In genomic region chrIII:7322018-7322417, ce11 we compare ENCODE assay signal across 1 worm cellular context.
A peak's percentile ranks its signal among the peaks of the same experiment; 100 is the strongest.
TF ChIP-seq lines count a peak whose summit lies in the region.

No protein-coding gene starts in this region.

TF ChIP-seq in whole organism, L1 larva, 84 proteins besides CTCF, POLR2A, EP300 and RAD21 (continued from another document):
- TF ChIP-seq unc-98 (GFP tag; IDR thresholded peaks at IDR 0.05; lab: Robert Waterston, UW) (no peak), lin-35 (GFP tag; optimal IDR thresholded peaks at IDR 0.05; lab: Kevin White, UChicago) (peak in 1 of 2 experiments; percentile 12), swsn-7 (tag; optimal IDR thresholded peaks at IDR 0.05; lab: Kevin White, UChicago) (no peak), Y116A8C.19 (tag; optimal IDR thresholded peaks at IDR 0.05; lab: Kevin White, UChicago; ENCODE audit: borderline replicate concordance) (no peak), nhr-85 (tag; lab: Kevin White, UChicago) (no peak), nhr-12 (tag; optimal IDR thresholded peaks at IDR 0.05; lab: Kevin White, UChicago) (no peak), lsy-2 (tag; optimal IDR thresholded peaks at IDR 0.05; lab: Kevin White, UChicago) (peak in 1 of 2 experiments; percentile 12), irx-1 (tag; optimal IDR thresholded peaks at IDR 0.05; lab: Kevin White, UChicago) (no peak), egl-13 (tag; optimal IDR thresholded peaks at IDR 0.05; lab: Kevin White, UChicago) (no peak), mef-2 (tag; optimal IDR thresholded peaks at IDR 0.05; lab: Kevin White, UChicago) (no peak), sup-37 (GFP tag; optimal IDR thresholded peaks at IDR 0.05; lab: Kevin White, UChicago) (no peak), C34B4.2 (tag; optimal IDR thresholded peaks at IDR 0.05; lab: Kevin White, UChicago) (no peak), egl-27 (tag; optimal IDR thresholded peaks at IDR 0.05; lab: Kevin White, UChicago) (no peak), mdl-1 (tag; optimal IDR thresholded peaks at IDR 0.05; lab: Kevin White, UChicago) (no peak), rnt-1 (tag; optimal IDR thresholded peaks at IDR 0.05; lab: Kevin White, UChicago) (no peak), nhr-76 (tag; optimal IDR thresholded peaks at IDR 0.05; lab: Kevin White, UChicago) (no peak), grh-1 (GFP tag; IDR thresholded peaks at IDR 0.05; lab: Robert Waterston, UW) (no peak), fkh-10 (GFP tag; optimal IDR thresholded peaks at IDR 0.05; lab: Kevin White, UChicago) (no peak), tbx-2 (tag; optimal IDR thresholded peaks at IDR 0.05; lab: Kevin White, UChicago) (peak; percentile 24), unc-130 (tag; optimal IDR thresholded peaks at IDR 0.05; lab: Kevin White, UChicago) (no peak), ztf-11 (tag; optimal IDR thresholded peaks at IDR 0.05; lab: Kevin White, UChicago) (no peak), fkh-8 (tag; optimal IDR thresholded peaks at IDR 0.05; lab: Kevin White, UChicago) (no peak), elt-2 (tag; optimal IDR thresholded peaks at IDR 0.05; lab: Kevin White, UChicago) (peak; percentile 40), ets-5 (GFP tag; IDR thresholded peaks at IDR 0.05; lab: Robert Waterston, UW) (no peak), nhr-90 (tag; optimal IDR thresholded peaks at IDR 0.05; lab: Kevin White, UChicago; ENCODE audit: poor library complexity) (no peak)
